Worm (Caenorhabditis elegans) whole organism, L4 larva: Measurements from ENCODE around the gene ttr-30.

ENCODE experiments used
- aha-1 ChIP-seq: fragments of 150-350 bp; peaks from one replicate; lab custom pipeline; 2014; ENCODE audit warnings: missing biosample characterization, missing genetic modification characterization
- lir-3 ChIP-seq: sonication (generic microtip); optimal IDR thresholded peaks from 2 replicates; lab custom pipeline; 2016; ENCODE audit warnings: mild to moderate bottlenecking, missing genetic modification characterization, missing compliant biosample characterization
- mxl-3 ChIP-seq: fragments of 200-800 bp; sonication (Bioruptor generic); optimal IDR thresholded peaks from 2 replicates; lab custom pipeline; 2018; ENCODE audit warnings: mild to moderate bottlenecking, missing genetic modification characterization, missing compliant biosample characterization
- pqm-1 ChIP-seq: sonication (generic microtip); optimal IDR thresholded peaks from 2 replicates; lab custom pipeline; 2017; ENCODE audit warnings: missing biosample characterization, missing genetic modification characterization
- rbr-2 ChIP-seq: sonication (generic microtip); optimal IDR thresholded peaks from 2 replicates; lab custom pipeline; 2016; ENCODE audit warnings: missing genotype, missing genetic modification characterization, missing compliant biosample characterization
- snpc-4 ChIP-seq: fragments of 150-350 bp; optimal IDR thresholded peaks from 2 replicates; lab custom pipeline; 2014; ENCODE audit warnings: missing biosample characterization, missing genetic modification characterization

ce11 chrX:7281347-7281746 lies 49.4 kb upstream of the ttr-30 start:
- TF ChIP-seq snpc-4 (tag; lab: Kevin White, UChicago) = no peak
- TF ChIP-seq pqm-1 (tag; lab: Kevin White, UChicago) = no peak
- no peak for TF ChIP-seq rbr-2 (tag; lab: Kevin White, UChicago)
- no peak for TF ChIP-seq mxl-3 (GFP tag; lab: Kevin White, UChicago)
- TF ChIP-seq lir-3 (tag; lab: Kevin White, UChicago) = no peak
- TF ChIP-seq aha-1 = no peak
